Worm (Caenorhabditis elegans) whole organism, L4 larva: ENCODE data around the gene acr-2.

Experiments used
- dmd-6 ChIP-seq: fragments of 200-800 bp; sonication (Bioruptor generic); IDR thresholded peaks from 2 replicates; pipeline ENCODE4 v1.3.6; 2022; ENCODE audit warnings: missing genetic modification reagents, missing genetic modification characterization, missing compliant biosample characterization
- jun-1 ChIP-seq: fragments of 150-350 bp; optimal IDR thresholded peaks from 2 replicates; lab custom pipeline; 2014; ENCODE audit warnings: missing biosample characterization, missing genetic modification reagents, missing genetic modification characterization
- madf-5 ChIP-seq, 2 experiments: fragments of 200-800 bp; sonication (Bioruptor generic); IDR thresholded peaks; 2 replicates each; pipeline ENCODE4 v1.3.6; 2022; ENCODE audit warnings: missing compliant biosample characterization in 2 of 2, missing genetic modification characterization in 2 of 2
- nhr-11 ChIP-seq: fragments of 150-350 bp; optimal IDR thresholded peaks from 2 replicates; lab custom pipeline; 2014; ENCODE audit warnings: missing biosample characterization, missing genetic modification characterization

- TF ChIP-seq nhr-11 (tag; lab: Kevin White, UChicago) (no peak), madf-5 (GFP tag; IDR thresholded peaks at IDR 0.05; lab: Robert Waterston, UW) (no peak), dmd-6 (GFP tag; lab: Robert Waterston, UW) (no peak), jun-1 (tag; lab: Kevin White, UChicago) (no peak)
These were observed 10.7 kb upstream of the acr-2 start for ce11 chrX:6691653-6692052.
